Fruit fly (Drosophila melanogaster): ENCODE measurements around the gene pths.
A peak's percentile ranks its signal among the peaks of the same experiment; 100 is the strongest.

pths gene

dm6 chr2L:21168295-21169159, 25.5 kb downstream of the pths start, which contains the start of the genes mAcon1, CG43345 and CG43346:
mAcon1 (plus strand) TSS chr2L:21168570.
CG43345 (minus strand) TSS chr2L:21168581.
CG43346 (minus strand) TSS chr2L:21168581.
- TF ChIP-seq hth (optimal IDR thresholded peaks at IDR 0.05) (no peak), gem (tag; optimal IDR thresholded peaks at IDR 0.05) (no peak), CG9817 (tag; optimal IDR thresholded peaks at IDR 0.05) (peak; percentile 79), grn (GFP tag; optimal IDR thresholded peaks at IDR 0.05) (no peak), ranshi (GFP tag; IDR thresholded peaks at IDR 0.05) (no peak; the same call in 1 of the 2 replicates), sug (tag; optimal IDR thresholded peaks at IDR 0.05) (peak; percentile 89), jumu (GFP tag; optimal IDR thresholded peaks at IDR 0.05) (peak; percentile 92), nmo (GFP tag; optimal IDR thresholded peaks at IDR 0.05) (peak; percentile 87), CG8388 (GFP tag; optimal IDR thresholded peaks at IDR 0.05) (no peak), CG3281 (GFP tag; optimal IDR thresholded peaks at IDR 0.05) (peak; percentile 86), CG10274 (GFP tag; optimal IDR thresholded peaks at IDR 0.05) (peak; percentile 53), CG2678 (tag; optimal IDR thresholded peaks at IDR 0.05) (no peak), CG18476 (GFP tag; optimal IDR thresholded peaks at IDR 0.05) (peak; percentile 68), bcd (GFP tag; optimal IDR thresholded peaks at IDR 0.05) (no peak), GATAe (GFP tag; conservative IDR thresholded peaks at IDR 0.05) (no peak; the same call in 1 of the 2 replicates), al (GFP tag; IDR thresholded peaks at IDR 0.05) (peak; percentile 73), ken (GFP tag; IDR thresholded peaks at IDR 0.05) (peak; percentile 23; the same call in 1 of the 3 replicates), run (tag; optimal IDR thresholded peaks at IDR 0.05) (no peak), pita (GFP tag; optimal IDR thresholded peaks at IDR 0.05) (no peak), p53 (GFP tag; optimal IDR thresholded peaks at IDR 0.05) (peak; percentile 62), CG17328 (GFP tag; IDR thresholded peaks at IDR 0.05) (0 out of 2 replicates have a peak, but pooled peaks have one; percentile 45), CG8359 (GFP tag; optimal IDR thresholded peaks at IDR 0.05; ENCODE audit: borderline replicate concordance) (peak; percentile 24), Bgb (GFP tag; IDR thresholded peaks at IDR 0.05; ENCODE audit: partially characterized antibody) (0 out of 2 replicates have a peak, but pooled peaks have one; percentile 10), CG3838 (GFP tag; optimal IDR thresholded peaks at IDR 0.05) (peak; percentile 45), Atf6 (GFP tag; IDR thresholded peaks at IDR 0.05) (peak; percentile 72), CG14965 (GFP tag; optimal IDR thresholded peaks at IDR 0.05; ENCODE audit: borderline replicate concordance) (peak; percentile 26), Xbp1 (GFP tag; optimal IDR thresholded peaks at IDR 0.05) (peak; percentile 84), CG4707 (GFP tag; optimal IDR thresholded peaks at IDR 0.05) (no peak), nerfin-2 (GFP tag; IDR thresholded peaks at IDR 0.05; ENCODE audit: partially characterized antibody) (no peak), sens-2 (GFP tag; IDR thresholded peaks at IDR 0.05) (no peak), so (GFP tag; IDR thresholded peaks at IDR 0.05) (no peak), CG33213 (GFP tag; optimal IDR thresholded peaks at IDR 0.05) (peak; percentile 53), CG34422 (GFP tag; IDR thresholded peaks at IDR 0.05) (peak; percentile 57; the same call in 1 of the 3 replicates), CG16779 (GFP tag; IDR thresholded peaks at IDR 0.05) (no peak), CG10543 (GFP tag; optimal IDR thresholded peaks at IDR 0.05) (peak; percentile 92), CG3847 (GFP tag; IDR thresholded peaks at IDR 0.05) (peak; percentile 92), dysf (GFP tag; IDR thresholded peaks at IDR 0.05) (peak; percentile 80), CG11093 (GFP tag; IDR thresholded peaks at IDR 0.05) (0 out of 3 replicates have a peak, but pooled peaks have one; percentile 43), pan (optimal IDR thresholded peaks at IDR 0.05) (no peak), pan (GFP tag; optimal IDR thresholded peaks at IDR 0.05 in 1 of 2, IDR thresholded peaks at IDR 0.05 in 1 of 2) (no peak), Camta (GFP tag; optimal IDR thresholded peaks at IDR 0.05) (peak; percentile 75), D (optimal IDR thresholded peaks at IDR 0.05) (no peak), D (GFP tag; optimal IDR thresholded peaks at IDR 0.05) (peak; percentile 53), psq (GFP tag; optimal IDR thresholded peaks at IDR 0.05) (peak; percentile 6), Ada2b (GFP tag; IDR thresholded peaks at IDR 0.05) (peak; percentile 33; the same call in 1 of the 2 replicates), Awh (GFP tag; IDR thresholded peaks at IDR 0.05) (no peak), vnd (GFP tag; IDR thresholded peaks at IDR 0.05; ENCODE audit: partially characterized antibody) (no peak), CG6272 (GFP tag; IDR thresholded peaks at IDR 0.05) (peak; percentile 60), Nf-YA (GFP tag; IDR thresholded peaks at IDR 0.05) (no peak)
